Fruit fly (Drosophila melanogaster) whole organism: ENCODE results near the gene CG14153.

Source experiments
- Dll ChIP-seq: fragments of >200 bp; optimal IDR thresholded peaks from 2 replicates; lab custom pipeline; 2017
- EcR ChIP-seq, 2 experiments: fragments of >200 bp; optimal IDR thresholded peaks; 2 replicates each; lab custom pipeline; 2017; ENCODE audit warnings: missing biosample characterization in 2 of 2, missing genetic modification characterization in 2 of 2, missing genetic modification reagents in 2 of 2
- usp ChIP-seq: fragments of >200 bp; optimal IDR thresholded peaks from 2 replicates; lab custom pipeline; 2017; ENCODE audit warnings: missing biosample characterization, missing genetic modification characterization, mixed read lengths

- TF ChIP-seq EcR (GFP tag; optimal IDR thresholded peaks at IDR 0.05; lab: Kevin White, UChicago) (no peak), Dll (no peak), usp (GFP tag; lab: Kevin White, UChicago) (no peak)
Observed at dm6 chr3L:10663190-10663763, 19.9 kb downstream of the CG14153 start, which contains the start of gene Adi1.
